Fruit fly (Drosophila melanogaster): Measurements from ENCODE around the gene CG31717.

DNA sequence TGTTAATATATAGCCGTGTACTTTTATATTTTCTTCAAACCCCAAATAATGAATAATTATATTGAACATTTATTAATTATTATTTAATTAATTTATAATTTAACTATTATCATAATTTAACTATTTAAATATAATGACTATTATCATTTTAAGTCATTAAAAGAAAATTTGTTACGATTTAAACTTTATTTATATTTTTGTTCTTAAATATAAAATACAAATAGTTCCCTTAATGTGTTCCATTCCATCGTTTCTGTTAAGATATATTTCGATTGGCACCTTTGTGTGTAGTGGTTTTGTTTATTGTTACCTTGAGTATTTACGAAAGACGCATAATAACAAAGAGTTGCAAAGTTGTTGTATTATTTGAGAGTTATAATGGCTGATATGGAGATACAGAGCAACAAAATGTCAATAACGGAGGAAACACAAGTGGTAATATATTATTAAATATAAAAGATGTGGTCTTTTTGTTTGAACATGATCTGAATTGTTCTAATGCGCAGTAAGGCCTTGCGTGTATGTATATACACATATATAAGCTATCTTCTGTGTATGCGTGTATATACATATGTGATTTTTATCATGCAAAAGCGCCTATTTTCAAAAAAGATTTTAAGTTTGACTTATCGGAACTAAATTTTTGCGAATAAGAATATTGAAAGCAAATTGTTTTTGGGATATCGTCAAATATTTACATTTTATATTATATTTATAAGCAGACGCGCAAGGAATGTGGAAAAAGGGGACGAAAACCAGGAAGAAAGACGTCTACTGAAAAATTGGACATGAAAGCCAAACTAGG is 13.5 kb downstream of the CG31717 start, which contains the start of gene REPTOR-BP:
- TF ChIP-seq h (optimal IDR thresholded peaks at IDR 0.05) (no peak), psq (optimal IDR thresholded peaks at IDR 0.05) (no peak)
